Fruit fly (Drosophila melanogaster): ENCODE results near the gene SoxN.

dm6 chr2L:8859839-8860238 is 34.4 kb downstream of the SoxN start:
- TF ChIP-seq CG8478 (optimal IDR thresholded peaks at IDR 0.05) (no peak), CTCF (optimal IDR thresholded peaks at IDR 0.05) (no peak)

All from S2 (cell line).